Fruit fly (Drosophila melanogaster) whole organism, embryonic: Measurements from ENCODE around the gene CG11164.

Experiments
- ATbp ChIP-seq: fragments of 200-800 bp; sonication (Bioruptor generic); optimal IDR thresholded peaks from 2 replicates; lab custom pipeline; 2017; ENCODE audit warnings: missing biosample characterization, mild to moderate bottlenecking, missing genetic modification characterization, missing genetic modification reagents
- Adf1 ChIP-seq: fragments of 200-800 bp; sonication (Bioruptor generic); IDR thresholded peaks from 2 replicates; pipeline ENCODE4 v1.3.6; 2022; ENCODE audit warnings: missing biosample characterization, missing genetic modification characterization
- Atf-2 ChIP-seq: fragments of 200-800 bp; sonication (Bioruptor generic); optimal IDR thresholded peaks from 2 replicates; lab custom pipeline; 2016; ENCODE audit warnings: missing biosample characterization, missing genetic modification characterization
- B-H1 ChIP-seq: fragments of 200-800 bp; sonication (Bioruptor generic); IDR thresholded peaks from 3 replicates; pipeline ENCODE4 v1.3.6; 2022; ENCODE audit warnings: missing biosample characterization, missing genetic modification characterization
- B-H2 ChIP-seq: fragments of 200-800 bp; sonication (Bioruptor generic); optimal IDR thresholded peaks from 2 replicates; lab custom pipeline; 2018; ENCODE audit warnings: missing biosample characterization, mild to moderate bottlenecking, missing genetic modification characterization
- BEAF-32 ChIP-seq: fragments of 200-800 bp; sonication (Bioruptor generic); optimal IDR thresholded peaks from 3 replicates; lab custom pipeline; 2017; ENCODE audit warnings: missing biosample characterization, missing genetic modification characterization, mild to moderate bottlenecking, moderate library complexity, missing genetic modification reagents
- Blimp-1 ChIP-seq: fragments of 200-800 bp; sonication (Bioruptor generic); optimal IDR thresholded peaks from 3 replicates; lab custom pipeline; 2018; ENCODE audit warnings: missing biosample characterization, missing genetic modification characterization, mild to moderate bottlenecking, moderate library complexity, missing genetic modification reagents
- CG10147 ChIP-seq: fragments of 200-800 bp; sonication (Bioruptor generic); optimal IDR thresholded peaks from 2 replicates; lab custom pipeline; 2019; ENCODE audit warnings: missing biosample characterization, mild to moderate bottlenecking, missing genetic modification characterization, moderate library complexity
- CG10209 ChIP-seq: fragments of 200-800 bp; sonication (Bioruptor generic); optimal IDR thresholded peaks from 3 replicates; lab custom pipeline; 2017; ENCODE audit warnings: missing biosample characterization, mild to moderate bottlenecking, missing genetic modification characterization, missing genetic modification reagents
- CG10321 ChIP-seq: fragments of 200-800 bp; sonication (Bioruptor generic); IDR thresholded peaks from 2 replicates; pipeline ENCODE4 v1.3.6; 2022; ENCODE audit warnings: missing biosample characterization, missing genetic modification characterization
- CG10366 ChIP-seq: fragments of 200-800 bp; sonication (Bioruptor generic); IDR thresholded peaks from 2 replicates; pipeline ENCODE4 v1.3.6; 2022; ENCODE audit warnings: missing biosample characterization, missing genetic modification characterization
- CG10979 ChIP-seq: fragments of 200-800 bp; sonication (Bioruptor generic); optimal IDR thresholded peaks from 2 replicates; lab custom pipeline; 2018; ENCODE audit warnings: missing biosample characterization, mild to moderate bottlenecking, missing genetic modification characterization, moderate library complexity
- CG11504 ChIP-seq: fragments of 200-800 bp; sonication (Bioruptor generic); optimal IDR thresholded peaks from 3 replicates; lab custom pipeline; 2019; ENCODE audit warnings: missing biosample characterization, mild to moderate bottlenecking, missing genetic modification characterization, moderate library complexity
- CG12769 ChIP-seq: fragments of 200-800 bp; sonication (Bioruptor generic); optimal IDR thresholded peaks from 2 replicates; lab custom pipeline; 2019; ENCODE audit warnings: missing biosample characterization, mild to moderate bottlenecking, missing genetic modification characterization, moderate library complexity
- CG17328 ChIP-seq: fragments of 200-800 bp; sonication (Bioruptor generic); IDR thresholded peaks from 2 replicates; pipeline ENCODE4 v1.3.6; 2022; ENCODE audit warnings: missing biosample characterization, missing genetic modification characterization
- CG17359 ChIP-seq: fragments of 200-800 bp; sonication (Bioruptor generic); optimal IDR thresholded peaks from 3 replicates; lab custom pipeline; 2018; ENCODE audit warnings: missing biosample characterization, mild to moderate bottlenecking, missing genetic modification characterization, moderate library complexity
- CG30403 ChIP-seq: fragments of 200-800 bp; sonication (Bioruptor generic); optimal IDR thresholded peaks from 3 replicates; lab custom pipeline; 2016; ENCODE audit warnings: missing biosample characterization, missing genetic modification characterization
- CG33213 ChIP-seq: fragments of 200-800 bp; sonication (Bioruptor generic); optimal IDR thresholded peaks from 3 replicates; lab custom pipeline; 2016; ENCODE audit warnings: missing biosample characterization, missing genetic modification characterization
- CG34422 ChIP-seq: fragments of 200-800 bp; sonication (Bioruptor generic); IDR thresholded peaks from 3 replicates; pipeline ENCODE4 v1.3.6; 2022; ENCODE audit warnings: missing biosample characterization, missing genetic modification characterization
- CG4328 ChIP-seq: fragments of 200-800 bp; sonication (Bioruptor generic); optimal IDR thresholded peaks from 3 replicates; lab custom pipeline; 2017; ENCODE audit warnings: missing biosample characterization, missing genetic modification reagents, missing genetic modification characterization
- CG43689 ChIP-seq: fragments of 200-800 bp; sonication (Bioruptor generic); IDR thresholded peaks from 2 replicates; pipeline ENCODE4 v1.3.6; 2022; ENCODE audit warnings: missing biosample characterization, missing genetic modification characterization
- Doc2 ChIP-seq: fragments of 200-800 bp; sonication (Bioruptor generic); IDR thresholded peaks from 2 replicates; pipeline ENCODE4 v1.3.6; 2022; ENCODE audit warnings: missing biosample characterization, missing genetic modification characterization
- ERR ChIP-seq: fragments of 200-800 bp; sonication (Bioruptor generic); optimal IDR thresholded peaks from 2 replicates; lab custom pipeline; 2016; ENCODE audit warnings: missing biosample characterization, missing genetic modification characterization
- H15 ChIP-seq: fragments of 200-800 bp; sonication (Bioruptor generic); IDR thresholded peaks from 3 replicates; pipeline ENCODE4 v1.3.6; 2022; ENCODE audit warnings: missing biosample characterization, missing genetic modification characterization
- HLH3B ChIP-seq: fragments of 200-800 bp; sonication (Bioruptor generic); IDR thresholded peaks from 2 replicates; pipeline ENCODE4 v1.3.6; 2022; ENCODE audit warnings: missing biosample characterization, missing genetic modification characterization
- Hsf ChIP-seq: fragments of 200-800 bp; sonication (Bioruptor generic); optimal IDR thresholded peaks from 3 replicates; lab custom pipeline; 2016; ENCODE audit warnings: missing biosample characterization, missing genetic modification characterization
- Jarid2 ChIP-seq: fragments of 200-800 bp; sonication (Bioruptor generic); optimal IDR thresholded peaks from 3 replicates; lab custom pipeline; 2017; ENCODE audit warnings: mild to moderate bottlenecking, missing biosample characterization, missing genetic modification reagents, missing genetic modification characterization
- Kr ChIP-seq: fragments of 200-800 bp; sonication (Bioruptor generic); optimal IDR thresholded peaks from 2 replicates; lab custom pipeline; 2017; ENCODE audit warnings: missing biosample characterization, mild to moderate bottlenecking, missing genetic modification characterization
- Mrtf ChIP-seq: fragments of 200-800 bp; sonication (Bioruptor generic); IDR thresholded peaks from 3 replicates; pipeline ENCODE4 v1.3.6; 2022; ENCODE audit warnings: missing biosample characterization, missing genetic modification characterization
- Myb ChIP-seq: fragments of 200-800 bp; sonication (Bioruptor generic); optimal IDR thresholded peaks from 2 replicates; lab custom pipeline; 2016; ENCODE audit warnings: missing biosample characterization, missing genetic modification characterization
- NFAT ChIP-seq: fragments of 200-800 bp; sonication (Bioruptor generic); IDR thresholded peaks from 2 replicates; pipeline ENCODE4 v1.3.6; 2022; ENCODE audit warnings: missing biosample characterization, missing genetic modification characterization
- Side ChIP-seq: fragments of 200-800 bp; sonication (Bioruptor generic); optimal IDR thresholded peaks from 2 replicates; lab custom pipeline; 2016; ENCODE audit warnings: missing biosample characterization, missing genetic modification characterization
- Sox102F ChIP-seq: fragments of 200-800 bp; sonication (Bioruptor generic); optimal IDR thresholded peaks from 2 replicates; lab custom pipeline; 2018; ENCODE audit warnings: missing biosample characterization, mild to moderate bottlenecking, missing genetic modification characterization, moderate library complexity
- Tbp ChIP-seq: fragments of >200 bp; optimal IDR thresholded peaks from 2 replicates; lab custom pipeline; 2018; ENCODE audit warnings: missing biosample characterization, missing genetic modification characterization
- Xbp1 ChIP-seq: fragments of 200-800 bp; sonication (Bioruptor generic); optimal IDR thresholded peaks from 3 replicates; lab custom pipeline; 2016; ENCODE audit warnings: missing biosample characterization, mild to moderate bottlenecking, missing genetic modification characterization
- aop ChIP-seq: fragments of 200-800 bp; sonication (Bioruptor generic); IDR thresholded peaks from 2 replicates; pipeline ENCODE4 v1.3.6; 2022; ENCODE audit warnings: missing biosample characterization, missing genetic modification characterization
- cwo ChIP-seq: fragments of 200-800 bp; sonication (Bioruptor generic); optimal IDR thresholded peaks from 3 replicates; lab custom pipeline; 2017; ENCODE audit warnings: missing biosample characterization, missing genetic modification characterization, mild to moderate bottlenecking, moderate library complexity, missing genetic modification reagents
- ftz-f1 ChIP-seq: fragments of 200-800 bp; sonication (Bioruptor generic); optimal IDR thresholded peaks from 2 replicates; lab custom pipeline; 2016; ENCODE audit warnings: missing biosample characterization, missing genetic modification characterization
- klu ChIP-seq: fragments of 200-800 bp; sonication (Bioruptor generic); IDR thresholded peaks from 2 replicates; pipeline ENCODE4 v1.3.6; 2022; ENCODE audit warnings: missing biosample characterization, missing genetic modification characterization
- kni ChIP-seq: fragments of 200-800 bp; sonication (Bioruptor generic); optimal IDR thresholded peaks from 3 replicates; lab custom pipeline; 2017; ENCODE audit warnings: mild to moderate bottlenecking, missing biosample characterization, missing genetic modification reagents, missing genetic modification characterization
- lola ChIP-seq, 3 experiments: fragments of >200 bp in 2 of 3; fragments of 200-800 bp in 1 of 3; sonication (Bioruptor generic) in 1 of 3; optimal IDR thresholded peaks; 2 replicates each; lab custom pipeline; 2017 to 2019; ENCODE audit warnings: missing biosample characterization in 3 of 3, missing genetic modification characterization in 3 of 3, mild to moderate bottlenecking in 1 of 3, moderate library complexity in 1 of 3
- pita ChIP-seq: fragments of 200-800 bp; sonication (Bioruptor generic); optimal IDR thresholded peaks from 2 replicates; lab custom pipeline; 2017; ENCODE audit warnings: missing biosample characterization, mild to moderate bottlenecking, missing genetic modification characterization
- prd ChIP-seq, 3 experiments: fragments of >200 bp in 2 of 3; fragments of 200-800 bp in 1 of 3; sonication (Bioruptor generic) in 1 of 3; optimal IDR thresholded peaks in 2 of 3; IDR thresholded peaks in 1 of 3; 2 replicates in 2 of 3; 3 replicates in 1 of 3; pipeline versions ENCODE4 v1.3.6 to Lab custom; 2017 to 2022; ENCODE audit warnings: missing biosample characterization in 1 of 3, missing genetic modification characterization in 1 of 3
- ro ChIP-seq: fragments of 200-800 bp; sonication (Bioruptor generic); IDR thresholded peaks from 2 replicates; pipeline ENCODE4 v1.3.6; 2022; ENCODE audit warnings: missing biosample characterization, missing genetic modification characterization
- shn ChIP-seq: fragments of 200-800 bp; sonication (Bioruptor generic); optimal IDR thresholded peaks from 3 replicates; lab custom pipeline; 2016; ENCODE audit warnings: missing biosample characterization, missing genetic modification characterization
- sug ChIP-seq: fragments of 200-800 bp; optimal IDR thresholded peaks from 2 replicates; lab custom pipeline; 2019; ENCODE audit warnings: missing biosample characterization, mild to moderate bottlenecking, missing genetic modification characterization, moderate library complexity
- wek ChIP-seq: fragments of 200-800 bp; sonication (Bioruptor generic); optimal IDR thresholded peaks from 3 replicates; lab custom pipeline; 2018; ENCODE audit warnings: missing biosample characterization, mild to moderate bottlenecking, missing genetic modification characterization, moderate library complexity
- zfh2 ChIP-seq: fragments of 200-800 bp; sonication (Bioruptor generic); optimal IDR thresholded peaks from 2 replicates; lab custom pipeline; 2016; ENCODE audit warnings: missing biosample characterization, missing genetic modification characterization

Gene CG11164

DNA sequence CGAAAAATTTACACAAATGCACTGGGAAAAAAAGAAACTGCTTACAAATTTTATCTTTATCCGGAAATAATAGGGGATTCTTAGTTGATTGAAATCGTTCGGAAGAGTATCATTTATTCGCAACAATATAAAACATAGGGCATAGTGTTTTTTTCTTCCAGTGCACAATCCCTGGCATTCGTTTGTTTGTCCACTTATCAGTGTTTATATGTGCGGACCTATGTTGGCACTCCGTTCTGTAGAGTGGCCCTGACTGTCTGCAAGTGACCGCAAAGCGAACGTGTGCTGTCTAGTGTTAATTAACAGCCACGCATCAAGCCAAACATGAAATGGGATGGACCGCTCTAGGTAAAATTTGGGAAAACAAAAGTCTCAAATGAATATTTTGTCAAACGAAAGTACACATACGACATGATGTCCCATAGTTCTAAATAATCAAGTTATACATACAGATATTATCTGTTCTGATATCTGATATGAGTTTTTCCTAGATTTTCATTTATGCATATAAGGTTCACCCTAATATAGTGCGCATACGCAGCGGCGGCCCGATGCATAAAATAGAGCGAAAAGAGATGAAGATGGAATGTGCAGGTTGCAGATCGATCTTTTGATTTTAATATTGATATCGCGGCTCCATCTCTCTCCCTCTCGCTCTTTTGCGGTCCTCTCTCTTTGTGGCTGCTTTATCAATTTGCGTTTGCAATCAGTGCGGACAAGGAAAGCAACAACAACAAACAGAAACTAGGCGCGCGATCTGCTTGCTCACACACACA, 26.5 kb upstream of the CG11164 start (continued):
- TF ChIP-seq Myb, result peak; percentile 88
- TF ChIP-seq BEAF-32 (GFP tag; lab: Kevin White, UChicago), result peak; percentile 13
- peak; percentile 87 for TF ChIP-seq Blimp-1
- TF ChIP-seq Side (GFP tag; lab: Kevin White, UChicago), result peak; percentile 94
- peak; percentile 94 for TF ChIP-seq Atf-2 (GFP tag; lab: Kevin White, UChicago)
- peak; percentile 69; the same call in 1 of the 2 replicates for TF ChIP-seq Doc2 (GFP tag; lab: Robert Waterston, UW)
- peak; percentile 89 for TF ChIP-seq B-H1 (GFP tag; lab: Robert Waterston, UW)
- TF ChIP-seq HLH3B (GFP tag; lab: Robert Waterston, UW), result peak; percentile 87
- peak; percentile 94 for TF ChIP-seq CG11504 (tag; lab: Kevin White, UChicago)
- TF ChIP-seq wek (GFP tag; lab: Kevin White, UChicago), result peak; percentile 78
- peak; percentile 67 for TF ChIP-seq B-H2 (GFP tag; lab: Kevin White, UChicago)
- TF ChIP-seq CG10979 (tag; lab: Kevin White, UChicago), result peak; percentile 89
- peak; percentile 88 for TF ChIP-seq ATbp (GFP tag; lab: Kevin White, UChicago)
- TF ChIP-seq zfh2 (GFP tag; lab: Kevin White, UChicago), result peak; percentile 96
- TF ChIP-seq prd (optimal IDR thresholded peaks at IDR 0.05; lab: Kevin White, UChicago), result no peak
- peak; percentile 94 for TF ChIP-seq prd (GFP tag; IDR thresholded peaks at IDR 0.05; lab: Robert Waterston, UW)
- TF ChIP-seq CG17328 (GFP tag; lab: Robert Waterston, UW), result peak; percentile 91
- TF ChIP-seq kni (GFP tag; lab: Kevin White, UChicago), result peak; percentile 67
- TF ChIP-seq Xbp1 (GFP tag; lab: Kevin White, UChicago), result peak; percentile 95
- peak; percentile 86 for TF ChIP-seq cwo
- TF ChIP-seq Adf1 (GFP tag; lab: Robert Waterston, UW), result peak; percentile 67; the same call in 1 of the 2 replicates
- peak; percentile 52 for TF ChIP-seq Jarid2 (GFP tag; lab: Kevin White, UChicago)
- TF ChIP-seq CG30403 (GFP tag; lab: Kevin White, UChicago), result peak; percentile 95
- TF ChIP-seq CG10209 (GFP tag; lab: Kevin White, UChicago), result peak; percentile 94
- peak; percentile 87 for TF ChIP-seq klu (GFP tag; lab: Robert Waterston, UW)
- TF ChIP-seq lola (GFP tag; optimal IDR thresholded peaks at IDR 0.05; lab: Kevin White, UChicago), result peak in 1 of 3 experiments; percentile 79
- TF ChIP-seq Kr (GFP tag; lab: Kevin White, UChicago), result no peak
- peak; percentile 54 for TF ChIP-seq sug (tag; lab: Kevin White, UChicago)
- TF ChIP-seq CG10366 (GFP tag; lab: Robert Waterston, UW), result peak; percentile 94
- TF ChIP-seq CG10321 (GFP tag; lab: Robert Waterston, UW), result peak; percentile 75
- peak; percentile 48 for TF ChIP-seq ftz-f1 (GFP tag; lab: Kevin White, UChicago)
- peak; percentile 95 for TF ChIP-seq Sox102F (GFP tag; lab: Kevin White, UChicago)
- 0 out of 2 replicates have a peak, but pooled peaks have one; percentile 43 for TF ChIP-seq ro (GFP tag; lab: Robert Waterston, UW)
- TF ChIP-seq CG43689 (GFP tag; lab: Robert Waterston, UW), result peak; percentile 78
- no peak for TF ChIP-seq pita (GFP tag; lab: Kevin White, UChicago)
- TF ChIP-seq CG17359, result peak; percentile 93
- peak; percentile 92 for TF ChIP-seq shn (GFP tag; lab: Kevin White, UChicago)
- TF ChIP-seq CG4328 (GFP tag; lab: Kevin White, UChicago), result peak; percentile 78
- TF ChIP-seq Tbp (GFP tag; lab: Kevin White, UChicago), result no peak
- TF ChIP-seq CG10147, result peak; percentile 83
- peak; percentile 98 for TF ChIP-seq NFAT
- peak; percentile 93 for TF ChIP-seq CG34422 (GFP tag; lab: Robert Waterston, UW)
- peak; percentile 64; the same call in 1 of the 2 replicates for TF ChIP-seq aop (GFP tag; lab: Robert Waterston, UW)
- TF ChIP-seq ERR, result peak; percentile 94
- TF ChIP-seq Mrtf, result peak; percentile 94
- TF ChIP-seq H15 (GFP tag; lab: Robert Waterston, UW), result peak; percentile 87
- TF ChIP-seq CG33213 (GFP tag; lab: Kevin White, UChicago), result peak; percentile 94
- peak; percentile 93 for TF ChIP-seq CG12769
- peak; percentile 95 for TF ChIP-seq Hsf (GFP tag; lab: Kevin White, UChicago)
